Fruit fly (Drosophila melanogaster) whole organism, embryonic: ENCODE results near the gene CG3009.

Experiments
- ATbp ChIP-seq: fragments of 200-800 bp; sonication (Bioruptor generic); optimal IDR thresholded peaks from 2 replicates; lab custom pipeline; 2017; ENCODE audit warnings: missing biosample characterization, mild to moderate bottlenecking, missing genetic modification characterization, missing genetic modification reagents
- Ada2b ChIP-seq: fragments of 200-800 bp; sonication (Bioruptor generic); IDR thresholded peaks from 2 replicates; pipeline ENCODE4 v1.3.6; 2022; ENCODE audit warnings: missing biosample characterization, missing genetic modification characterization
- Adf1 ChIP-seq: fragments of 200-800 bp; sonication (Bioruptor generic); IDR thresholded peaks from 2 replicates; pipeline ENCODE4 v1.3.6; 2022; ENCODE audit warnings: missing biosample characterization, missing genetic modification characterization
- CG1024 ChIP-seq: fragments of 200-800 bp; sonication (Bioruptor generic); IDR thresholded peaks from 2 replicates; pipeline ENCODE4 v1.3.6; 2022; ENCODE audit warnings: missing biosample characterization, missing genetic modification characterization
- CG10267 ChIP-seq: fragments of 200-800 bp; sonication (Bioruptor generic); optimal IDR thresholded peaks from 2 replicates; lab custom pipeline; 2018; ENCODE audit warnings: missing biosample characterization, mild to moderate bottlenecking, missing genetic modification characterization, moderate library complexity
- CG10565 ChIP-seq: fragments of 200-800 bp; sonication (Bioruptor generic); optimal IDR thresholded peaks from 3 replicates; lab custom pipeline; 2016; ENCODE audit warnings: missing biosample characterization, mild to moderate bottlenecking, missing genetic modification characterization
- CG11247 ChIP-seq: fragments of 200-800 bp; sonication (Bioruptor generic); IDR thresholded peaks from 2 replicates; pipeline ENCODE4 v1.3.6; 2022; ENCODE audit warnings: missing biosample characterization, missing genetic modification characterization
- CG11504 ChIP-seq: fragments of 200-800 bp; sonication (Bioruptor generic); optimal IDR thresholded peaks from 3 replicates; lab custom pipeline; 2019; ENCODE audit warnings: missing biosample characterization, mild to moderate bottlenecking, missing genetic modification characterization, moderate library complexity
- CG13287 ChIP-seq: fragments of 200-800 bp; sonication (Bioruptor generic); IDR thresholded peaks from 2 replicates; pipeline ENCODE4 v1.3.6; 2022; ENCODE audit warnings: missing biosample characterization, missing genetic modification characterization; ENCODE audit not compliant: partially characterized antibody
- CG14860 ChIP-seq: fragments of 200-800 bp; sonication (Bioruptor generic); IDR thresholded peaks from 3 replicates; pipeline ENCODE4 v1.3.6; 2022; ENCODE audit warnings: missing biosample characterization, missing genetic modification characterization; ENCODE audit not compliant: partially characterized antibody
- CG16813 ChIP-seq: fragments of 200-800 bp; sonication (Bioruptor generic); IDR thresholded peaks from 3 replicates; pipeline ENCODE4 v1.3.6; 2022; ENCODE audit warnings: missing biosample characterization, missing genetic modification characterization; ENCODE audit not compliant: partially characterized antibody
- CG16815 ChIP-seq: fragments of 200-800 bp; sonication (Bioruptor generic); optimal IDR thresholded peaks from 3 replicates; lab custom pipeline; 2017; ENCODE audit warnings: missing biosample characterization, mild to moderate bottlenecking, missing genetic modification characterization
- CG32532 ChIP-seq: fragments of 200-800 bp; sonication (Bioruptor generic); IDR thresholded peaks from 2 replicates; pipeline ENCODE4 v1.3.6; 2022; ENCODE audit warnings: missing biosample characterization, missing genetic modification characterization
- CG3407 ChIP-seq: fragments of 200-800 bp; sonication (Bioruptor generic); optimal IDR thresholded peaks from 2 replicates; lab custom pipeline; 2018; ENCODE audit warnings: missing biosample characterization, mild to moderate bottlenecking, missing genetic modification characterization
- CG3995 ChIP-seq: fragments of 200-800 bp; sonication (Bioruptor generic); optimal IDR thresholded peaks from 3 replicates; lab custom pipeline; 2016; ENCODE audit warnings: missing biosample characterization, missing genetic modification characterization
- CG4404 ChIP-seq: fragments of 200-800 bp; sonication (Bioruptor generic); IDR thresholded peaks from 2 replicates; pipeline ENCODE4 v1.3.6; 2022; ENCODE audit warnings: missing biosample characterization, missing genetic modification characterization
- CG4617 ChIP-seq: fragments of 200-800 bp; sonication (Bioruptor generic); optimal IDR thresholded peaks from 3 replicates; lab custom pipeline; 2016; ENCODE audit warnings: missing biosample characterization, missing genetic modification characterization, borderline replicate concordance
- CG6175 ChIP-seq: fragments of 200-800 bp; sonication (Bioruptor generic); IDR thresholded peaks from 3 replicates; pipeline ENCODE4 v1.3.6; 2022; ENCODE audit warnings: missing biosample characterization, missing genetic modification characterization
- CG6254 ChIP-seq: fragments of 200-800 bp; sonication (Bioruptor generic); optimal IDR thresholded peaks from 3 replicates; lab custom pipeline; 2017; ENCODE audit warnings: mild to moderate bottlenecking, missing biosample characterization, missing genetic modification reagents, missing genetic modification characterization
- CG6791 ChIP-seq: fragments of 200-800 bp; sonication (Bioruptor generic); IDR thresholded peaks from 3 replicates; pipeline ENCODE4 v1.3.6; 2022; ENCODE audit warnings: missing biosample characterization, missing genetic modification characterization; ENCODE audit not compliant: partially characterized antibody
- CG7745 ChIP-seq: fragments of 200-800 bp; sonication (Bioruptor generic); optimal IDR thresholded peaks from 2 replicates; lab custom pipeline; 2018; ENCODE audit warnings: missing biosample characterization, mild to moderate bottlenecking, missing genetic modification characterization, moderate library complexity
- CG8765 ChIP-seq: fragments of 200-800 bp; sonication (Bioruptor generic); IDR thresholded peaks from 2 replicates; pipeline ENCODE4 v1.3.6; 2022; ENCODE audit warnings: missing biosample characterization, missing genetic modification characterization
- CrebB ChIP-seq: fragments of 200-800 bp; sonication (Bioruptor generic); optimal IDR thresholded peaks from 3 replicates; lab custom pipeline; 2018; ENCODE audit warnings: missing biosample characterization, mild to moderate bottlenecking, missing genetic modification characterization
- Dll ChIP-seq: fragments of 200-800 bp; sonication (Bioruptor generic); IDR thresholded peaks from 4 replicates; pipeline ENCODE4 v1.3.6; 2022; ENCODE audit warnings: missing biosample characterization, missing genetic modification characterization; ENCODE audit not compliant: partially characterized antibody
- Drgx ChIP-seq: fragments of 200-800 bp; sonication (Bioruptor generic); IDR thresholded peaks from 2 replicates; pipeline ENCODE4 v1.3.6; 2022; ENCODE audit warnings: missing biosample characterization, missing genetic modification characterization
- E2f2 ChIP-seq: fragments of 200-800 bp; sonication (Bioruptor generic); IDR thresholded peaks from 2 replicates; pipeline ENCODE4 v1.3.6; 2022; ENCODE audit warnings: missing biosample characterization, missing genetic modification characterization
- Pdp1 ChIP-seq, 2 experiments: fragments of 200-800 bp; sonication (Bioruptor generic); optimal IDR thresholded peaks; 3 replicates each; lab custom pipeline; 2016; ENCODE audit warnings: missing biosample characterization in 2 of 2, missing genetic modification characterization in 2 of 2, mild to moderate bottlenecking in 1 of 2, moderate library complexity in 1 of 2
- Side ChIP-seq: fragments of 200-800 bp; sonication (Bioruptor generic); optimal IDR thresholded peaks from 2 replicates; lab custom pipeline; 2016; ENCODE audit warnings: missing biosample characterization, missing genetic modification characterization
- Sox100B ChIP-seq: fragments of 200-800 bp; sonication (Bioruptor generic); optimal IDR thresholded peaks from 3 replicates; lab custom pipeline; 2018; ENCODE audit warnings: missing biosample characterization, mild to moderate bottlenecking, missing genetic modification characterization
- Sry-δ ChIP-seq: fragments of 200-800 bp; sonication (Bioruptor generic); optimal IDR thresholded peaks from 2 replicates; lab custom pipeline; 2016; ENCODE audit warnings: missing biosample characterization, missing genetic modification characterization
- Stat92E ChIP-seq, 3 experiments: fragments of >200 bp in 2 of 3; fragments of 200-800 bp in 1 of 3; sonication (Bioruptor generic) in 1 of 3; optimal IDR thresholded peaks; 2 replicates each; lab custom pipeline; 2017 to 2019; ENCODE audit warnings: missing biosample characterization in 3 of 3, missing genetic modification characterization in 3 of 3, mild to moderate bottlenecking in 1 of 3, moderate library complexity in 1 of 3
- ase ChIP-seq: fragments of 200-800 bp; sonication (Bioruptor generic); IDR thresholded peaks from 3 replicates; pipeline ENCODE4 v1.3.6; 2022; ENCODE audit warnings: missing biosample characterization, missing genetic modification characterization
- danr ChIP-seq: fragments of 200-800 bp; sonication (Bioruptor generic); IDR thresholded peaks from 2 replicates; pipeline ENCODE4 v1.3.6; 2022; ENCODE audit warnings: missing biosample characterization, missing genetic modification characterization
- emc ChIP-seq: fragments of 200-800 bp; sonication (Bioruptor generic); optimal IDR thresholded peaks from 2 replicates; lab custom pipeline; 2016; ENCODE audit warnings: missing biosample characterization, missing genetic modification characterization
- exex ChIP-seq: fragments of 200-800 bp; sonication (Bioruptor generic); optimal IDR thresholded peaks from 4 replicates; lab custom pipeline; 2018; ENCODE audit warnings: missing biosample characterization, mild to moderate bottlenecking, missing genetic modification characterization, moderate library complexity
- grau ChIP-seq: fragments of 200-800 bp; optimal IDR thresholded peaks from 3 replicates; lab custom pipeline; 2019; ENCODE audit warnings: missing biosample characterization, mild to moderate bottlenecking, missing genetic modification characterization, moderate library complexity
- hb ChIP-seq: fragments of 200-800 bp; sonication (Bioruptor generic); IDR thresholded peaks from 3 replicates; pipeline ENCODE4 v1.3.6; 2022; ENCODE audit warnings: missing biosample characterization, missing genetic modification characterization; ENCODE audit not compliant: partially characterized antibody
- hbn ChIP-seq: fragments of 200-800 bp; sonication (Bioruptor generic); IDR thresholded peaks from 2 replicates; pipeline ENCODE4 v1.3.6; 2022; ENCODE audit warnings: missing biosample characterization, missing genetic modification characterization; ENCODE audit not compliant: partially characterized antibody
- inv ChIP-seq: fragments of 200-800 bp; sonication (Bioruptor generic); IDR thresholded peaks from 2 replicates; pipeline ENCODE4 v1.3.6; 2022; ENCODE audit warnings: missing biosample characterization, missing genetic modification characterization; ENCODE audit not compliant: partially characterized antibody
- luna ChIP-seq: fragments of 200-800 bp; sonication (Bioruptor generic); optimal IDR thresholded peaks from 2 replicates; lab custom pipeline; 2016; ENCODE audit warnings: missing biosample characterization, missing genetic modification characterization
- mld ChIP-seq: fragments of 200-800 bp; sonication (Bioruptor generic); IDR thresholded peaks from 3 replicates; pipeline ENCODE4 v1.3.6; 2022; ENCODE audit warnings: missing biosample characterization, missing genetic modification characterization; ENCODE audit not compliant: partially characterized antibody
- nerfin-2 ChIP-seq: fragments of 200-800 bp; sonication (Bioruptor generic); IDR thresholded peaks from 2 replicates; pipeline ENCODE4 v1.3.6; 2022; ENCODE audit warnings: missing biosample characterization, missing genetic modification characterization; ENCODE audit not compliant: partially characterized antibody
- nom ChIP-seq: fragments of 200-800 bp; sonication (Bioruptor generic); optimal IDR thresholded peaks from 2 replicates; lab custom pipeline; 2017; ENCODE audit warnings: missing biosample characterization, missing genetic modification characterization, mild to moderate bottlenecking, moderate library complexity, missing genetic modification reagents
- sens ChIP-seq: fragments of 200-800 bp; sonication (Bioruptor generic); peaks from one replicate; lab custom pipeline; 2016; ENCODE audit warnings: missing biosample characterization, missing genetic modification characterization
- sima ChIP-seq: fragments of 200-800 bp; sonication (Bioruptor generic); optimal IDR thresholded peaks from 2 replicates; lab custom pipeline; 2016; ENCODE audit warnings: missing biosample characterization, missing genetic modification characterization
- tap ChIP-seq: fragments of 200-800 bp; optimal IDR thresholded peaks from 3 replicates; lab custom pipeline; 2019; ENCODE audit warnings: missing biosample characterization, mild to moderate bottlenecking, missing genetic modification characterization, moderate library complexity
- twi ChIP-seq: fragments of 200-800 bp; optimal IDR thresholded peaks from 2 replicates; lab custom pipeline; 2019; ENCODE audit warnings: missing biosample characterization, mild to moderate bottlenecking, missing genetic modification characterization, moderate library complexity
- zen2 ChIP-seq: fragments of 200-800 bp; sonication (Bioruptor generic); IDR thresholded peaks from 3 replicates; pipeline ENCODE4 v1.3.6; 2022; ENCODE audit warnings: missing biosample characterization, missing genetic modification characterization; ENCODE audit not compliant: partially characterized antibody

Gene CG3009

dm6 chrX:4647316-4648046, 19.0 kb downstream of the CG3009 start, which contains the start of the genes HLH4C and mRpL30 (continued):
- peak; percentile 6 for TF ChIP-seq exex (tag; lab: Kevin White, UChicago)
- no peak for TF ChIP-seq CrebB (tag; lab: Kevin White, UChicago)
- TF ChIP-seq CG10267 = peak; percentile 29
- no peak for TF ChIP-seq CG11504 (tag; lab: Kevin White, UChicago)
- no peak for TF ChIP-seq CG4404 (GFP tag; lab: Robert Waterston, UW)
- peak; percentile 81 for TF ChIP-seq CG16813 (GFP tag; lab: Robert Waterston, UW)
- TF ChIP-seq CG4617 (GFP tag; lab: Kevin White, UChicago) = peak; percentile 18
- peak in 1 of 2 experiments; percentile 99 for TF ChIP-seq Pdp1 (GFP tag; optimal IDR thresholded peaks at IDR 0.05; lab: Kevin White, UChicago)
- TF ChIP-seq Ada2b = no peak
- TF ChIP-seq CG11247 (GFP tag; lab: Robert Waterston, UW) = no peak
- peak; percentile 8 for TF ChIP-seq Sry-δ (GFP tag; lab: Kevin White, UChicago)
- TF ChIP-seq CG6254 = no peak
- no peak for TF ChIP-seq Side (GFP tag; lab: Kevin White, UChicago)
- TF ChIP-seq CG6791 (GFP tag; lab: Robert Waterston, UW) = peak; percentile 97
- no peak for TF ChIP-seq danr (GFP tag; lab: Robert Waterston, UW)
- TF ChIP-seq CG16815 = no peak
- peak; percentile 91 for TF ChIP-seq zen2
- TF ChIP-seq ase = no peak
- TF ChIP-seq Stat92E (GFP tag; optimal IDR thresholded peaks at IDR 0.05; lab: Kevin White, UChicago) = no peak
- no peak for TF ChIP-seq CG6175 (GFP tag; lab: Robert Waterston, UW)
- TF ChIP-seq sima (GFP tag; lab: Kevin White, UChicago) = no peak
- TF ChIP-seq Drgx (GFP tag; lab: Robert Waterston, UW) = no peak
- no peak for TF ChIP-seq CG1024 (GFP tag; lab: Robert Waterston, UW)
- TF ChIP-seq nerfin-2 = peak; percentile 99
- no peak for TF ChIP-seq luna (GFP tag; lab: Kevin White, UChicago)
- TF ChIP-seq hbn = no peak
- no peak for TF ChIP-seq twi (tag; lab: Kevin White, UChicago)
- no peak for TF ChIP-seq Adf1 (GFP tag; lab: Robert Waterston, UW)
- TF ChIP-seq Sox100B (GFP tag; lab: Kevin White, UChicago) = no peak
- TF ChIP-seq sens (GFP tag; lab: Kevin White, UChicago) = no peak
- no peak for TF ChIP-seq CG8765 (GFP tag; lab: Robert Waterston, UW)
- no peak for TF ChIP-seq CG32532
- TF ChIP-seq grau = no peak
- no peak for TF ChIP-seq tap (tag; lab: Kevin White, UChicago)
- TF ChIP-seq CG13287 (GFP tag; lab: Robert Waterston, UW) = peak; percentile 81
- TF ChIP-seq ATbp (GFP tag; lab: Kevin White, UChicago) = no peak
- TF ChIP-seq mld (GFP tag; lab: Robert Waterston, UW) = peak; percentile 98
- TF ChIP-seq CG3407 (GFP tag; lab: Kevin White, UChicago) = no peak
- TF ChIP-seq CG7745 (tag; lab: Kevin White, UChicago) = no peak
- TF ChIP-seq nom (GFP tag; lab: Kevin White, UChicago) = no peak
- peak; percentile 60 for TF ChIP-seq inv (GFP tag; lab: Robert Waterston, UW)
- TF ChIP-seq emc = no peak
- TF ChIP-seq CG10565 = no peak
- TF ChIP-seq CG14860 (GFP tag; lab: Robert Waterston, UW) = peak; percentile 93
- peak; percentile 74; the same call in 2 of the 4 replicates for TF ChIP-seq Dll
- TF ChIP-seq hb (GFP tag; lab: Robert Waterston, UW) = peak; percentile 97
- TF ChIP-seq E2f2 (GFP tag; lab: Robert Waterston, UW) = peak; percentile 78
- TF ChIP-seq CG3995 = no peak
